Fruit fly (Drosophila melanogaster) whole organism, embryonic: Measurements from ENCODE around the gene CG15536.

ENCODE experiments used
- Atf-2 ChIP-seq: fragments of 200-800 bp; sonication (Bioruptor generic); optimal IDR thresholded peaks from 2 replicates; lab custom pipeline; 2016; ENCODE audit warnings: missing biosample characterization, missing genetic modification characterization
- Bgb ChIP-seq: fragments of 200-800 bp; sonication (Bioruptor generic); IDR thresholded peaks from 2 replicates; pipeline ENCODE4 v1.3.6; 2022; ENCODE audit warnings: missing biosample characterization, missing genetic modification characterization; ENCODE audit not compliant: partially characterized antibody
- CG10366 ChIP-seq: fragments of 200-800 bp; sonication (Bioruptor generic); IDR thresholded peaks from 2 replicates; pipeline ENCODE4 v1.3.6; 2022; ENCODE audit warnings: missing biosample characterization, missing genetic modification characterization
- CG11398 ChIP-seq: fragments of 200-800 bp; sonication (Bioruptor generic); optimal IDR thresholded peaks from 2 replicates; lab custom pipeline; 2016; ENCODE audit warnings: missing biosample characterization, missing genetic modification characterization
- CG11696 ChIP-seq: fragments of 200-800 bp; sonication (Bioruptor generic); IDR thresholded peaks from 2 replicates; pipeline ENCODE4 v1.3.6; 2022; ENCODE audit warnings: missing biosample characterization, missing genetic modification characterization
- CG13624 ChIP-seq: fragments of 200-800 bp; sonication (Bioruptor generic); optimal IDR thresholded peaks from 2 replicates; lab custom pipeline; 2016; ENCODE audit warnings: missing biosample characterization, missing genetic modification characterization
- CG13775 ChIP-seq: fragments of 200-800 bp; sonication (Bioruptor generic); optimal IDR thresholded peaks from 3 replicates; lab custom pipeline; 2017; ENCODE audit warnings: missing biosample characterization, mild to moderate bottlenecking, missing genetic modification characterization
- CG14860 ChIP-seq: fragments of 200-800 bp; sonication (Bioruptor generic); IDR thresholded peaks from 3 replicates; pipeline ENCODE4 v1.3.6; 2022; ENCODE audit warnings: missing biosample characterization, missing genetic modification characterization; ENCODE audit not compliant: partially characterized antibody
- CG15073 ChIP-seq: fragments of 200-800 bp; sonication (Bioruptor generic); optimal IDR thresholded peaks from 2 replicates; lab custom pipeline; 2016; ENCODE audit warnings: missing biosample characterization, missing genetic modification characterization
- CG15696 ChIP-seq: fragments of 200-800 bp; sonication (Bioruptor generic); optimal IDR thresholded peaks from 2 replicates; lab custom pipeline; 2019; ENCODE audit warnings: missing biosample characterization, mild to moderate bottlenecking, missing genetic modification characterization, moderate library complexity
- CG1603 ChIP-seq: fragments of 200-800 bp; sonication (Bioruptor generic); optimal IDR thresholded peaks from 2 replicates; lab custom pipeline; 2019; ENCODE audit warnings: missing biosample characterization, mild to moderate bottlenecking, missing genetic modification characterization, moderate library complexity
- CG16779 ChIP-seq: fragments of 200-800 bp; sonication (Bioruptor generic); IDR thresholded peaks from 2 replicates; pipeline ENCODE4 v1.3.6; 2022; ENCODE audit warnings: missing biosample characterization, missing genetic modification characterization
- CG16813 ChIP-seq: fragments of 200-800 bp; sonication (Bioruptor generic); IDR thresholded peaks from 3 replicates; pipeline ENCODE4 v1.3.6; 2022; ENCODE audit warnings: missing biosample characterization, missing genetic modification characterization; ENCODE audit not compliant: partially characterized antibody
- CG17186 ChIP-seq: fragments of 200-800 bp; sonication (Bioruptor generic); optimal IDR thresholded peaks from 3 replicates; lab custom pipeline; 2017; ENCODE audit warnings: missing biosample characterization, missing genetic modification reagents, missing genetic modification characterization
- CG17802 ChIP-seq: fragments of 200-800 bp; sonication (Bioruptor generic); optimal IDR thresholded peaks from 2 replicates; lab custom pipeline; 2018; ENCODE audit warnings: missing biosample characterization, mild to moderate bottlenecking, missing genetic modification characterization, moderate library complexity
- CG2199 ChIP-seq: fragments of 200-800 bp; sonication (Bioruptor generic); IDR thresholded peaks from 3 replicates; pipeline ENCODE4 v1.3.6; 2022; ENCODE audit warnings: missing biosample characterization, missing genetic modification characterization
- CG30020 ChIP-seq: fragments of 200-800 bp; optimal IDR thresholded peaks from 2 replicates; lab custom pipeline; 2019; ENCODE audit warnings: missing biosample characterization, mild to moderate bottlenecking, missing genetic modification characterization, moderate library complexity
- CG6272 ChIP-seq: fragments of 200-800 bp; sonication (Bioruptor generic); IDR thresholded peaks from 2 replicates; pipeline ENCODE4 v1.3.6; 2022; ENCODE audit warnings: missing biosample characterization, missing genetic modification characterization
- CG6689 ChIP-seq: fragments of 200-800 bp; sonication (Bioruptor generic); IDR thresholded peaks from 2 replicates; pipeline ENCODE4 v1.3.6; 2022; ENCODE audit warnings: missing biosample characterization, missing genetic modification characterization
- CG6813 ChIP-seq: fragments of 200-800 bp; sonication (Bioruptor generic); optimal IDR thresholded peaks from 2 replicates; lab custom pipeline; 2017; ENCODE audit warnings: missing biosample characterization, missing genetic modification characterization, mild to moderate bottlenecking, moderate library complexity, missing genetic modification reagents
- CG6854 ChIP-seq: fragments of 200-800 bp; sonication (Bioruptor generic); optimal IDR thresholded peaks from 3 replicates; lab custom pipeline; 2017; ENCODE audit warnings: missing biosample characterization, mild to moderate bottlenecking, missing genetic modification characterization
- CG8944 ChIP-seq: fragments of 200-800 bp; sonication (Bioruptor generic); optimal IDR thresholded peaks from 3 replicates; lab custom pipeline; 2016; ENCODE audit warnings: missing biosample characterization, missing genetic modification characterization
- CG9797 ChIP-seq: fragments of 200-800 bp; sonication (Bioruptor generic); optimal IDR thresholded peaks from 3 replicates; lab custom pipeline; 2018; ENCODE audit warnings: missing biosample characterization, mild to moderate bottlenecking, missing genetic modification characterization
- CoRest ChIP-seq: fragments of 200-800 bp; sonication (Bioruptor generic); optimal IDR thresholded peaks from 3 replicates; lab custom pipeline; 2018; ENCODE audit warnings: missing biosample characterization, mild to moderate bottlenecking, missing genetic modification characterization, moderate library complexity
- Dref ChIP-seq: fragments of 200-800 bp; sonication (Bioruptor generic); IDR thresholded peaks from 2 replicates; pipeline ENCODE4 v1.3.6; 2022; ENCODE audit warnings: missing biosample characterization, missing genetic modification characterization
- Ets97D ChIP-seq: fragments of 200-800 bp; sonication (Bioruptor generic); optimal IDR thresholded peaks from 3 replicates; lab custom pipeline; 2016; ENCODE audit warnings: missing biosample characterization, missing genetic modification characterization
- GATAe ChIP-seq: fragments of 200-800 bp; sonication (Bioruptor generic); conservative IDR thresholded peaks from 2 replicates; pipeline ENCODE4 v1.3.6; 2022; ENCODE audit warnings: missing biosample characterization, missing genetic modification characterization
- Hr39 ChIP-seq: fragments of >200 bp; optimal IDR thresholded peaks from 2 replicates; lab custom pipeline; 2017
- Lpt ChIP-seq: fragments of >200 bp; optimal IDR thresholded peaks from 2 replicates; lab custom pipeline; 2018; ENCODE audit warnings: missing biosample characterization, missing genetic modification characterization
- Myb ChIP-seq: fragments of 200-800 bp; sonication (Bioruptor generic); optimal IDR thresholded peaks from 2 replicates; lab custom pipeline; 2016; ENCODE audit warnings: missing biosample characterization, missing genetic modification characterization
- Oli ChIP-seq: fragments of 200-800 bp; sonication (Bioruptor generic); optimal IDR thresholded peaks from 2 replicates; lab custom pipeline; 2018; ENCODE audit warnings: missing biosample characterization, mild to moderate bottlenecking, missing genetic modification characterization, moderate library complexity
- Trl ChIP-seq, 3 experiments: fragments of >200 bp in 2 of 3; fragments of 200-800 bp in 1 of 3; sonication (Bioruptor generic) in 1 of 3; optimal IDR thresholded peaks; 2 replicates in 1 of 3; 3 replicates in 2 of 3; lab custom pipeline; 2016 to 2017; ENCODE audit warnings: missing biosample characterization in 1 of 3, missing genetic modification characterization in 1 of 3
- Xrp1 ChIP-seq: fragments of 200-800 bp; sonication (Bioruptor generic); IDR thresholded peaks from 2 replicates; pipeline ENCODE4 v1.3.6; 2022; ENCODE audit warnings: missing biosample characterization, missing genetic modification characterization
- amos ChIP-seq: fragments of 200-800 bp; sonication (Bioruptor generic); IDR thresholded peaks from 2 replicates; pipeline ENCODE4 v1.3.6; 2022; ENCODE audit warnings: missing biosample characterization, missing genetic modification characterization; ENCODE audit not compliant: partially characterized antibody
- ash1 ChIP-seq: fragments of 200-800 bp; sonication (Bioruptor generic); optimal IDR thresholded peaks from 2 replicates; lab custom pipeline; 2018; ENCODE audit warnings: missing biosample characterization, mild to moderate bottlenecking, missing genetic modification characterization
- ftz-f1 ChIP-seq: fragments of 200-800 bp; sonication (Bioruptor generic); optimal IDR thresholded peaks from 2 replicates; lab custom pipeline; 2016; ENCODE audit warnings: missing biosample characterization, missing genetic modification characterization
- kay ChIP-seq: fragments of 200-800 bp; sonication (Bioruptor generic); optimal IDR thresholded peaks from 2 replicates; lab custom pipeline; 2016; ENCODE audit warnings: missing biosample characterization, missing genetic modification characterization
- nau ChIP-seq: fragments of 200-800 bp; sonication (Bioruptor generic); optimal IDR thresholded peaks from 3 replicates; lab custom pipeline; 2017; ENCODE audit warnings: missing biosample characterization, mild to moderate bottlenecking, missing genetic modification characterization, missing genetic modification reagents
- nerfin-1 ChIP-seq: fragments of 200-800 bp; sonication (Bioruptor generic); optimal IDR thresholded peaks from 3 replicates; lab custom pipeline; 2019; ENCODE audit warnings: missing biosample characterization, mild to moderate bottlenecking, missing genetic modification characterization, moderate library complexity
- nom ChIP-seq: fragments of 200-800 bp; sonication (Bioruptor generic); optimal IDR thresholded peaks from 2 replicates; lab custom pipeline; 2017; ENCODE audit warnings: missing biosample characterization, missing genetic modification characterization, mild to moderate bottlenecking, moderate library complexity, missing genetic modification reagents
- pros ChIP-seq: fragments of 200-800 bp; sonication (Bioruptor generic); optimal IDR thresholded peaks from 3 replicates; lab custom pipeline; 2019; ENCODE audit warnings: missing biosample characterization, mild to moderate bottlenecking, missing genetic modification characterization, moderate library complexity
- pzg ChIP-seq: fragments of 200-800 bp; sonication (Bioruptor generic); optimal IDR thresholded peaks from 3 replicates; lab custom pipeline; 2018; ENCODE audit warnings: missing biosample characterization, mild to moderate bottlenecking, missing genetic modification characterization, moderate library complexity
- schlank ChIP-seq: fragments of 200-800 bp; sonication (Bioruptor generic); optimal IDR thresholded peaks from 2 replicates; lab custom pipeline; 2018; ENCODE audit warnings: missing biosample characterization, mild to moderate bottlenecking, missing genetic modification characterization
- sqz ChIP-seq: fragments of 200-800 bp; sonication (Bioruptor generic); optimal IDR thresholded peaks from 3 replicates; lab custom pipeline; 2018; ENCODE audit warnings: missing biosample characterization, mild to moderate bottlenecking, missing genetic modification characterization
- sug ChIP-seq: fragments of 200-800 bp; optimal IDR thresholded peaks from 2 replicates; lab custom pipeline; 2019; ENCODE audit warnings: missing biosample characterization, mild to moderate bottlenecking, missing genetic modification characterization, moderate library complexity
- trem ChIP-seq: fragments of 200-800 bp; optimal IDR thresholded peaks from 3 replicates; lab custom pipeline; 2019; ENCODE audit warnings: missing biosample characterization, mild to moderate bottlenecking, missing genetic modification characterization, moderate library complexity
- usp ChIP-seq: fragments of >200 bp; optimal IDR thresholded peaks from 2 replicates; lab custom pipeline; 2017; ENCODE audit warnings: missing biosample characterization, missing genetic modification characterization
- vvl ChIP-seq: fragments of 200-800 bp; sonication (Bioruptor generic); IDR thresholded peaks from 2 replicates; pipeline ENCODE4 v1.3.6; 2022; ENCODE audit warnings: missing biosample characterization, missing genetic modification characterization
- yki ChIP-seq: fragments of >200 bp; optimal IDR thresholded peaks from 3 replicates; lab custom pipeline; 2018
- zen ChIP-seq: fragments of 200-800 bp; sonication (Bioruptor generic); optimal IDR thresholded peaks from 3 replicates; lab custom pipeline; 2018; ENCODE audit warnings: missing biosample characterization, mild to moderate bottlenecking, missing genetic modification characterization, moderate library complexity
- zf30C ChIP-seq: fragments of 200-800 bp; sonication (Bioruptor generic); optimal IDR thresholded peaks from 3 replicates; lab custom pipeline; 2018; ENCODE audit warnings: missing biosample characterization, mild to moderate bottlenecking, missing genetic modification characterization

Gene CG15536

DNA sequence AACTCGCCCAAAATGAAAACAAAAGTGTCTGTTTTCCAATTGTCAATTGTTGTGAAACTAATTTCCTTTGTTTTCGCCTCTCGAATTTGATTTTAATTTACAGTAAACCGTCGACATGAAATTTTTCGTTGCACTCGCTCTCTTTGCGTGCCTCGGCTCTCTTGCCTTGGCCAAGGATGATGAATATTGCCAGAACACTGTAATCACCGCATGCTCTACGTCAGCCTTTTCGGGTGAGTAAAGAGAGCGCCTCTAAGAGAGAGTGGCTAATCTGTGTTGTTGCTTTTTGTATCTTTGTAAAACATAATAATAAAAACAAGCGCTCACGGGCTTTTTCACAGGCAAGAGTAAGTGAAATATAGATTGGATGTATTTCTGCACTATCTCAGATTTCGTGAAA is 35.9 kb downstream of the CG15536 start (continued):
- TF ChIP-seq Xrp1 = no peak
- no peak for TF ChIP-seq trem (tag; lab: Kevin White, UChicago)
- peak; percentile 1 for TF ChIP-seq nom (GFP tag; lab: Kevin White, UChicago)
- TF ChIP-seq Atf-2 (GFP tag; lab: Kevin White, UChicago) = no peak
- no peak for TF ChIP-seq pros (GFP tag; lab: Kevin White, UChicago)
- TF ChIP-seq CG15696 (tag; lab: Kevin White, UChicago) = no peak
- no peak for TF ChIP-seq Hr39
- no peak for TF ChIP-seq CG6813 (GFP tag; lab: Kevin White, UChicago)
- no peak for TF ChIP-seq usp (GFP tag; lab: Kevin White, UChicago)
- no peak for TF ChIP-seq zf30C (GFP tag; lab: Kevin White, UChicago)
- TF ChIP-seq CG15073 (GFP tag; lab: Kevin White, UChicago) = no peak
- no peak for TF ChIP-seq CG8944
- peak; percentile 9 for TF ChIP-seq CG13624
- no peak for TF ChIP-seq CG11696 (GFP tag; lab: Robert Waterston, UW)
- TF ChIP-seq CG30020 = no peak
- no peak for TF ChIP-seq kay (GFP tag; lab: Kevin White, UChicago)
- no peak for TF ChIP-seq zen (tag; lab: Kevin White, UChicago)
- no peak for TF ChIP-seq nau (GFP tag; lab: Kevin White, UChicago)
- no peak for TF ChIP-seq ftz-f1 (GFP tag; lab: Kevin White, UChicago)
- no peak for TF ChIP-seq CG13775 (GFP tag; lab: Kevin White, UChicago)
- no peak for TF ChIP-seq vvl (GFP tag; lab: Robert Waterston, UW)
- peak; percentile 56 for TF ChIP-seq yki (lab: Kevin White, UChicago)
- TF ChIP-seq CG11398 = no peak
- TF ChIP-seq sug = no peak
- peak; percentile 93 for TF ChIP-seq Trl (optimal IDR thresholded peaks at IDR 0.05; lab: Kevin White, UChicago)
- no peak for TF ChIP-seq Trl (GFP tag; optimal IDR thresholded peaks at IDR 0.05; lab: Kevin White, UChicago)
- no peak for TF ChIP-seq CG17186 (GFP tag; lab: Kevin White, UChicago)
- TF ChIP-seq Oli (tag; lab: Kevin White, UChicago) = no peak

- TF ChIP-seq GATAe (GFP tag; lab: Robert Waterston, UW) (peak; percentile 73), CG16813 (0 out of 3 replicates have a peak, but pooled peaks have one; percentile 13), schlank (tag; lab: Kevin White, UChicago) (peak; percentile 88), nerfin-1 (tag; lab: Kevin White, UChicago) (peak; percentile 85), sqz (GFP tag; lab: Kevin White, UChicago) (peak; percentile 94), Lpt (GFP tag; lab: Kevin White, UChicago) (no peak), ash1 (GFP tag; lab: Kevin White, UChicago) (peak; percentile 22), CG1603 (peak; percentile 92), Myb (GFP tag; lab: Kevin White, UChicago) (peak; percentile 90), CG17802 (peak; percentile 69), Ets97D (peak; percentile 83), CoRest (peak; percentile 99), CG16779 (GFP tag; lab: Robert Waterston, UW) (peak; percentile 75), CG2199 (GFP tag; lab: Robert Waterston, UW) (peak; percentile 54; the same call in 2 of the 3 replicates), CG14860 (no peak), CG9797 (peak; percentile 53), CG6854 (peak; percentile 96), Bgb (GFP tag; lab: Robert Waterston, UW) (peak; percentile 34; the same call in 1 of the 2 replicates), CG6272 (GFP tag; lab: Robert Waterston, UW) (peak; percentile 85), CG10366 (GFP tag; lab: Robert Waterston, UW) (peak; percentile 88), CG6689 (peak; percentile 93), pzg (GFP tag; lab: Kevin White, UChicago) (peak; percentile 18), amos (GFP tag; lab: Robert Waterston, UW) (no peak; the same call in 1 of the 2 replicates), Dref (GFP tag; lab: Robert Waterston, UW) (peak; percentile 39)
Observed at dm6 chr3R:30388215-30388871, 36.6 kb downstream of the CG15536 start.
